Fruit fly (Drosophila melanogaster): ENCODE data around the gene Dyrk2.

dm6 chr2L:14251806-14252205, 17.9 kb upstream of the Dyrk2 start:
- TF ChIP-seq psq (optimal IDR thresholded peaks at IDR 0.05): no peak
- no peak for TF ChIP-seq Sin3A (optimal IDR thresholded peaks at IDR 0.05)
- TF ChIP-seq insv (optimal IDR thresholded peaks at IDR 0.05): no peak
- TF ChIP-seq Myc (optimal IDR thresholded peaks at IDR 0.05): no peak
- TF ChIP-seq ttk (optimal IDR thresholded peaks at IDR 0.05): no peak
